Fruit fly (Drosophila melanogaster): ENCODE data around the gene noc.

noc gene

dm6 chr2L:14500383-14500782 is 9.7 kb downstream of the noc start (continued):
- TF ChIP-seq CG12659 (GFP tag; optimal IDR thresholded peaks at IDR 0.05) (peak; percentile 52), Dip2 (GFP tag; IDR thresholded peaks at IDR 0.05) (no peak), dpn (GFP tag; optimal IDR thresholded peaks at IDR 0.05) (peak in 1 of 2 experiments; percentile 68), usp (GFP tag; optimal IDR thresholded peaks at IDR 0.05) (no peak), CG3995 (GFP tag; optimal IDR thresholded peaks at IDR 0.05) (no peak), esg (GFP tag; conservative IDR thresholded peaks at IDR 0.05) (0 out of 2 replicates have a peak, but pooled peaks have one; percentile 23), CG14050 (GFP tag; IDR thresholded peaks at IDR 0.05) (no peak; the same call in 2 of the 3 replicates), CG12299 (tag; optimal IDR thresholded peaks at IDR 0.05) (no peak), en (GFP tag; optimal IDR thresholded peaks at IDR 0.05) (no peak), Eip74EF (GFP tag; optimal IDR thresholded peaks at IDR 0.05) (peak in 1 of 2 experiments; percentile 10), CG10267 (tag; optimal IDR thresholded peaks at IDR 0.05) (peak; percentile 71), CG11398 (GFP tag; optimal IDR thresholded peaks at IDR 0.05) (no peak), Gsc (GFP tag; IDR thresholded peaks at IDR 0.05) (no peak), Hsf (GFP tag; optimal IDR thresholded peaks at IDR 0.05) (peak; percentile 65), CG9727 (GFP tag; optimal IDR thresholded peaks at IDR 0.05) (peak; percentile 69), shn (GFP tag; optimal IDR thresholded peaks at IDR 0.05) (peak; percentile 47), maf-S (GFP tag; optimal IDR thresholded peaks at IDR 0.05) (no peak), CG7987 (GFP tag; optimal IDR thresholded peaks at IDR 0.05) (no peak), CG10462 (GFP tag; optimal IDR thresholded peaks at IDR 0.05) (no peak), Asciz (GFP tag; optimal IDR thresholded peaks at IDR 0.05) (peak; percentile 42), croc (GFP tag; conservative IDR thresholded peaks at IDR 0.05) (peak; percentile 75), Awh (GFP tag; IDR thresholded peaks at IDR 0.05) (0 out of 2 replicates have a peak, but pooled peaks have one; percentile 31), E2f2 (GFP tag; IDR thresholded peaks at IDR 0.05) (peak; percentile 29; the same call in 1 of the 2 replicates), chn (GFP tag; optimal IDR thresholded peaks at IDR 0.05) (peak; percentile 56), Blimp-1 (GFP tag; optimal IDR thresholded peaks at IDR 0.05) (peak; percentile 77), dmrt11E (tag; optimal IDR thresholded peaks at IDR 0.05) (peak; percentile 70), CG4424 (GFP tag; optimal IDR thresholded peaks at IDR 0.05) (peak; percentile 50), CG11456 (GFP tag; IDR thresholded peaks at IDR 0.05) (0 out of 3 replicates have a peak, but pooled peaks have one; percentile 61), CG32772 (GFP tag; IDR thresholded peaks at IDR 0.05) (peak; percentile 74), pfk (GFP tag; optimal IDR thresholded peaks at IDR 0.05) (no peak), CG13624 (GFP tag; optimal IDR thresholded peaks at IDR 0.05) (no peak), crc (GFP tag; optimal IDR thresholded peaks at IDR 0.05) (no peak), Rfx (GFP tag; IDR thresholded peaks at IDR 0.05) (peak; percentile 59), ato (GFP tag; IDR thresholded peaks at IDR 0.05; ENCODE audit: partially characterized antibody) (no peak), CG8281 (tag; optimal IDR thresholded peaks at IDR 0.05) (peak; percentile 30), bsh (GFP tag; optimal IDR thresholded peaks at IDR 0.05) (peak in 1 of 2 experiments; percentile 86), CG18619 (GFP tag; optimal IDR thresholded peaks at IDR 0.05) (peak; percentile 31), abd-A (tag; optimal IDR thresholded peaks at IDR 0.05) (no peak), danr (GFP tag; IDR thresholded peaks at IDR 0.05) (peak; percentile 38; the same call in 1 of the 2 replicates), CG3163 (GFP tag; optimal IDR thresholded peaks at IDR 0.05) (no peak), unc-4 (GFP tag; IDR thresholded peaks at IDR 0.05; ENCODE audit: partially characterized antibody) (no peak), fd102C (GFP tag; optimal IDR thresholded peaks at IDR 0.05) (no peak), CG15601 (tag; optimal IDR thresholded peaks at IDR 0.05) (peak; percentile 69), Med (GFP tag) (peak; percentile 73), wdn (GFP tag; IDR thresholded peaks at IDR 0.05) (no peak), tup (GFP tag; optimal IDR thresholded peaks at IDR 0.05) (no peak), NFAT (GFP tag; IDR thresholded peaks at IDR 0.05) (0 out of 2 replicates have a peak, but pooled peaks have one; percentile 4), trh (GFP tag; optimal IDR thresholded peaks at IDR 0.05) (no peak), H2.0 (GFP tag; IDR thresholded peaks at IDR 0.05) (peak; percentile 54), Ets97D (GFP tag; optimal IDR thresholded peaks at IDR 0.05) (no peak)

Data from whole organism, embryonic.